Fruit fly (Drosophila melanogaster) whole organism, embryonic: ENCODE measurements around the gene CG7120.

Experiments used
- BEAF-32 ChIP-seq: fragments of 200-800 bp; sonication (Bioruptor generic); optimal IDR thresholded peaks from 3 replicates; lab custom pipeline; 2017; ENCODE audit warnings: missing biosample characterization, missing genetic modification characterization, mild to moderate bottlenecking, moderate library complexity, missing genetic modification reagents
- C15 ChIP-seq: fragments of 200-800 bp; sonication (Bioruptor generic); IDR thresholded peaks from 3 replicates; pipeline ENCODE4 v1.3.6; 2022; ENCODE audit warnings: missing biosample characterization, missing genetic modification characterization
- CG10462 ChIP-seq: fragments of 200-800 bp; sonication (Bioruptor generic); optimal IDR thresholded peaks from 2 replicates; lab custom pipeline; 2016; ENCODE audit warnings: missing biosample characterization, missing genetic modification characterization
- CG11560 ChIP-seq: fragments of 200-800 bp; sonication (Bioruptor generic); IDR thresholded peaks from 3 replicates; pipeline ENCODE4 v1.3.6; 2022; ENCODE audit warnings: missing biosample characterization, missing genetic modification characterization
- CG11723 ChIP-seq: fragments of 200-800 bp; sonication (Bioruptor generic); optimal IDR thresholded peaks from 2 replicates; lab custom pipeline; 2017; ENCODE audit warnings: missing biosample characterization, mild to moderate bottlenecking, missing genetic modification characterization
- CG12391 ChIP-seq: fragments of 200-800 bp; sonication (Bioruptor generic); optimal IDR thresholded peaks from 3 replicates; lab custom pipeline; 2018; ENCODE audit warnings: missing biosample characterization, mild to moderate bottlenecking, missing genetic modification characterization, moderate library complexity
- CG12659 ChIP-seq: fragments of 200-800 bp; sonication (Bioruptor generic); optimal IDR thresholded peaks from 3 replicates; lab custom pipeline; 2017; ENCODE audit warnings: mild to moderate bottlenecking, missing biosample characterization, missing genetic modification reagents, missing genetic modification characterization
- CG13287 ChIP-seq: fragments of 200-800 bp; sonication (Bioruptor generic); IDR thresholded peaks from 2 replicates; pipeline ENCODE4 v1.3.6; 2022; ENCODE audit warnings: missing biosample characterization, missing genetic modification characterization; ENCODE audit not compliant: partially characterized antibody
- CG13624 ChIP-seq: fragments of 200-800 bp; sonication (Bioruptor generic); optimal IDR thresholded peaks from 2 replicates; lab custom pipeline; 2016; ENCODE audit warnings: missing biosample characterization, missing genetic modification characterization
- CG15073 ChIP-seq: fragments of 200-800 bp; sonication (Bioruptor generic); optimal IDR thresholded peaks from 2 replicates; lab custom pipeline; 2016; ENCODE audit warnings: missing biosample characterization, missing genetic modification characterization
- CG15514 ChIP-seq: fragments of 200-800 bp; sonication (Bioruptor generic); optimal IDR thresholded peaks from 3 replicates; lab custom pipeline; 2017; ENCODE audit warnings: missing biosample characterization, missing genetic modification characterization, mild to moderate bottlenecking, moderate library complexity, missing genetic modification reagents
- CG1603 ChIP-seq: fragments of 200-800 bp; sonication (Bioruptor generic); optimal IDR thresholded peaks from 2 replicates; lab custom pipeline; 2019; ENCODE audit warnings: missing biosample characterization, mild to moderate bottlenecking, missing genetic modification characterization, moderate library complexity
- CG18011 ChIP-seq: fragments of 200-800 bp; sonication (Bioruptor generic); optimal IDR thresholded peaks from 2 replicates; lab custom pipeline; 2017; ENCODE audit warnings: missing biosample characterization, missing genetic modification characterization, mild to moderate bottlenecking, moderate library complexity, missing genotype
- CG18599 ChIP-seq: fragments of 200-800 bp; sonication (Bioruptor generic); optimal IDR thresholded peaks from 3 replicates; lab custom pipeline; 2017; ENCODE audit warnings: missing biosample characterization, missing genetic modification characterization, mild to moderate bottlenecking, moderate library complexity, missing genetic modification reagents
- CG2129 ChIP-seq: fragments of 200-800 bp; sonication (Bioruptor generic); IDR thresholded peaks from 2 replicates; pipeline ENCODE4 v1.3.6; 2022; ENCODE audit warnings: missing biosample characterization, missing genetic modification characterization; ENCODE audit not compliant: partially characterized antibody
- CG2712 ChIP-seq: fragments of 200-800 bp; optimal IDR thresholded peaks from 3 replicates; lab custom pipeline; 2019; ENCODE audit warnings: missing biosample characterization, mild to moderate bottlenecking, missing genetic modification characterization, moderate library complexity
- CG30020 ChIP-seq: fragments of 200-800 bp; optimal IDR thresholded peaks from 2 replicates; lab custom pipeline; 2019; ENCODE audit warnings: missing biosample characterization, mild to moderate bottlenecking, missing genetic modification characterization, moderate library complexity
- CG3065 ChIP-seq: fragments of 200-800 bp; sonication (Bioruptor generic); optimal IDR thresholded peaks from 2 replicates; lab custom pipeline; 2016; ENCODE audit warnings: missing biosample characterization, missing genetic modification characterization
- CG34224 ChIP-seq: fragments of 200-800 bp; sonication (Bioruptor generic); IDR thresholded peaks from 3 replicates; pipeline ENCODE4 v1.3.6; 2022; ENCODE audit warnings: missing biosample characterization, missing genetic modification characterization; ENCODE audit not compliant: partially characterized antibody
- CG4730 ChIP-seq: fragments of 200-800 bp; sonication (Bioruptor generic); IDR thresholded peaks from 2 replicates; pipeline ENCODE4 v1.3.6; 2022; ENCODE audit warnings: missing biosample characterization, missing genetic modification characterization
- CG7839 ChIP-seq: fragments of 200-800 bp; sonication (Bioruptor generic); optimal IDR thresholded peaks from 3 replicates; lab custom pipeline; 2018; ENCODE audit warnings: missing biosample characterization, mild to moderate bottlenecking, missing genetic modification characterization, moderate library complexity
- CG7987 ChIP-seq: fragments of 200-800 bp; sonication (Bioruptor generic); optimal IDR thresholded peaks from 2 replicates; lab custom pipeline; 2018; ENCODE audit warnings: missing biosample characterization, mild to moderate bottlenecking, missing genetic modification characterization, moderate library complexity
- CG9797 ChIP-seq: fragments of 200-800 bp; sonication (Bioruptor generic); optimal IDR thresholded peaks from 3 replicates; lab custom pipeline; 2018; ENCODE audit warnings: missing biosample characterization, mild to moderate bottlenecking, missing genetic modification characterization
- CHES-1-like ChIP-seq: fragments of 200-800 bp; sonication (Bioruptor generic); optimal IDR thresholded peaks from 2 replicates; lab custom pipeline; 2016; ENCODE audit warnings: missing biosample characterization, missing genetic modification characterization
- Camta ChIP-seq: fragments of 200-800 bp; sonication (Bioruptor generic); optimal IDR thresholded peaks from 2 replicates; lab custom pipeline; 2016; ENCODE audit warnings: missing biosample characterization, missing genetic modification characterization
- Deaf1 ChIP-seq: fragments of 200-800 bp; optimal IDR thresholded peaks from 3 replicates; lab custom pipeline; 2019; ENCODE audit warnings: missing biosample characterization, mild to moderate bottlenecking, missing genetic modification characterization, moderate library complexity
- HLH54F ChIP-seq: fragments of 200-800 bp; sonication (Bioruptor generic); optimal IDR thresholded peaks from 3 replicates; lab custom pipeline; 2016; ENCODE audit warnings: missing biosample characterization, missing genetic modification characterization
- HmgD ChIP-seq: fragments of 200-800 bp; sonication (Bioruptor generic); optimal IDR thresholded peaks from 3 replicates; lab custom pipeline; 2016; ENCODE audit warnings: missing biosample characterization, missing genetic modification characterization
- Hsf ChIP-seq: fragments of 200-800 bp; sonication (Bioruptor generic); optimal IDR thresholded peaks from 3 replicates; lab custom pipeline; 2016; ENCODE audit warnings: missing biosample characterization, missing genetic modification characterization
- Lhr ChIP-seq: fragments of 200-800 bp; sonication (Bioruptor generic); optimal IDR thresholded peaks from 3 replicates; lab custom pipeline; 2017; ENCODE audit warnings: mild to moderate bottlenecking, missing biosample characterization, missing genetic modification reagents, missing genetic modification characterization
- Myb ChIP-seq: fragments of 200-800 bp; sonication (Bioruptor generic); optimal IDR thresholded peaks from 2 replicates; lab custom pipeline; 2016; ENCODE audit warnings: missing biosample characterization, missing genetic modification characterization
- Nf-YB ChIP-seq: fragments of 200-800 bp; sonication (Bioruptor generic); optimal IDR thresholded peaks from 3 replicates; lab custom pipeline; 2019; ENCODE audit warnings: missing biosample characterization, mild to moderate bottlenecking, missing genetic modification characterization, moderate library complexity
- Opbp ChIP-seq: fragments of 200-800 bp; sonication (Bioruptor generic); IDR thresholded peaks from 3 replicates; pipeline ENCODE4 v1.3.6; 2022; ENCODE audit warnings: missing biosample characterization, missing genetic modification characterization; ENCODE audit not compliant: partially characterized antibody
- Scr ChIP-seq: fragments of 200-800 bp; sonication (Bioruptor generic); IDR thresholded peaks from 2 replicates; pipeline ENCODE4 v1.3.6; 2022; ENCODE audit warnings: missing biosample characterization, missing genetic modification characterization; ENCODE audit not compliant: partially characterized antibody
- bbx ChIP-seq: fragments of 200-800 bp; sonication (Bioruptor generic); IDR thresholded peaks from 2 replicates; pipeline ENCODE4 v1.3.6; 2022; ENCODE audit warnings: missing biosample characterization, missing genetic modification characterization; ENCODE audit not compliant: partially characterized antibody
- crp ChIP-seq, 2 experiments: fragments of 200-800 bp; sonication (Bioruptor generic); optimal IDR thresholded peaks; 2 replicates in 1 of 2; 3 replicates in 1 of 2; lab custom pipeline; 2017; ENCODE audit warnings: missing biosample characterization in 2 of 2, missing genetic modification characterization in 2 of 2, mild to moderate bottlenecking in 1 of 2, moderate library complexity in 1 of 2
- disco-r ChIP-seq: fragments of 200-800 bp; sonication (Bioruptor generic); optimal IDR thresholded peaks from 2 replicates; lab custom pipeline; 2016; ENCODE audit warnings: missing biosample characterization, missing genetic modification characterization
- eyg ChIP-seq: fragments of 200-800 bp; sonication (Bioruptor generic); optimal IDR thresholded peaks from 3 replicates; lab custom pipeline; 2016; ENCODE audit warnings: missing biosample characterization, missing genetic modification characterization
- hb ChIP-seq: fragments of 200-800 bp; sonication (Bioruptor generic); IDR thresholded peaks from 3 replicates; pipeline ENCODE4 v1.3.6; 2022; ENCODE audit warnings: missing biosample characterization, missing genetic modification characterization; ENCODE audit not compliant: partially characterized antibody
- jumu ChIP-seq: fragments of 200-800 bp; sonication (Bioruptor generic); optimal IDR thresholded peaks from 3 replicates; lab custom pipeline; 2016; ENCODE audit warnings: missing biosample characterization, missing genetic modification characterization
- ken ChIP-seq: fragments of 200-800 bp; sonication (Bioruptor generic); IDR thresholded peaks from 3 replicates; pipeline ENCODE4 v1.3.6; 2022; ENCODE audit warnings: missing biosample characterization, missing genetic modification characterization
- knrl ChIP-seq: fragments of 200-800 bp; sonication (Bioruptor generic); IDR thresholded peaks from 3 replicates; pipeline ENCODE4 v1.3.6; 2022; ENCODE audit warnings: missing biosample characterization, missing genetic modification characterization; ENCODE audit not compliant: partially characterized antibody
- pfk ChIP-seq: fragments of 200-800 bp; sonication (Bioruptor generic); optimal IDR thresholded peaks from 2 replicates; lab custom pipeline; 2018; ENCODE audit warnings: missing biosample characterization, mild to moderate bottlenecking, missing genetic modification characterization, moderate library complexity
- pros ChIP-seq: fragments of 200-800 bp; sonication (Bioruptor generic); optimal IDR thresholded peaks from 3 replicates; lab custom pipeline; 2019; ENCODE audit warnings: missing biosample characterization, mild to moderate bottlenecking, missing genetic modification characterization, moderate library complexity
- pzg ChIP-seq: fragments of 200-800 bp; sonication (Bioruptor generic); optimal IDR thresholded peaks from 3 replicates; lab custom pipeline; 2018; ENCODE audit warnings: missing biosample characterization, mild to moderate bottlenecking, missing genetic modification characterization, moderate library complexity
- shn ChIP-seq: fragments of 200-800 bp; sonication (Bioruptor generic); optimal IDR thresholded peaks from 3 replicates; lab custom pipeline; 2016; ENCODE audit warnings: missing biosample characterization, missing genetic modification characterization
- tgo ChIP-seq: fragments of 200-800 bp; sonication (Bioruptor generic); IDR thresholded peaks from 3 replicates; pipeline ENCODE4 v1.3.6; 2022; ENCODE audit warnings: missing biosample characterization, missing genetic modification characterization
- tll ChIP-seq, 2 experiments: fragments of 200-800 bp in 1 of 2; fragments of >200 bp in 1 of 2; sonication (Bioruptor generic) in 1 of 2; optimal IDR thresholded peaks; 2 replicates each; lab custom pipeline; 2017 to 2019; ENCODE audit warnings: missing biosample characterization in 2 of 2, missing genetic modification characterization in 2 of 2, mild to moderate bottlenecking in 1 of 2, moderate library complexity in 1 of 2
- z ChIP-seq: fragments of 200-800 bp; sonication (Bioruptor generic); IDR thresholded peaks from 3 replicates; pipeline ENCODE4 v1.3.6; 2022; ENCODE audit warnings: missing biosample characterization, missing genetic modification characterization
- zen ChIP-seq: fragments of 200-800 bp; sonication (Bioruptor generic); optimal IDR thresholded peaks from 3 replicates; lab custom pipeline; 2018; ENCODE audit warnings: missing biosample characterization, mild to moderate bottlenecking, missing genetic modification characterization, moderate library complexity

Gene CG7120

DNA sequence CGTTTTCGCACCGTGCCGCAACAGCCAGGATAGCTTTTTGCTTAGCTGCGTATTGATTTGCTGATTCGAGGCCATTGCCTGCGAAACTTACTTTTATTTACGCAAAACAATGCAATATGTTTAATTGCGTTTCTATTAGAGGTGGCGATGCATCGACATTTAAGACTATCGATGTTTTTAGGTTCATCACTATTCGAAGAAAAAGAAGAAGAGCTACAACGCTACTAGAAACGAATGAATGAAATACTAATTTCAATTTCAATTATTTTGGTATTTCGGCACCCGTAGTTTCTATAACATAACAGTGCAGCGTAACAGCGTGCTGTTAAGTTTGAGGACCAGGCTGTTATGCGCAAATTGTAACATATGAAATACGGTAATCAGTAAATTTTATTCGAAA, 9.3 kb downstream of the CG7120 start, which contains the start of the genes Tpt, mkg-p and CG13667 (continued):
- TF ChIP-seq CG13624 (GFP tag; lab: Kevin White, UChicago) (peak; percentile 58), Deaf1 (no peak), CG9797 (peak; percentile 82), CG7839 (tag; lab: Kevin White, UChicago) (no peak), pros (GFP tag; lab: Kevin White, UChicago) (no peak), CG2129 (peak; percentile 64), C15 (GFP tag; lab: Robert Waterston, UW) (no peak), hb (peak; percentile 71), CG12659 (GFP tag; lab: Kevin White, UChicago) (peak; percentile 82), Hsf (no peak), Myb (peak; percentile 33), CG34224 (GFP tag; lab: Robert Waterston, UW) (peak; percentile 81), jumu (GFP tag; lab: Kevin White, UChicago) (peak; percentile 21), eyg (no peak), CG11560 (tag; lab: Robert Waterston, UW) (peak; percentile 72; the same call in 1 of the 3 replicates), Opbp (GFP tag; lab: Robert Waterston, UW) (peak; percentile 89), HmgD (GFP tag; lab: Kevin White, UChicago) (peak; percentile 49), CG15514 (GFP tag; lab: Kevin White, UChicago) (peak; percentile 66), CG30020 (peak; percentile 74), CG12391 (peak; percentile 26), CG13287 (GFP tag; lab: Robert Waterston, UW) (peak; percentile 94), Scr (GFP tag; lab: Robert Waterston, UW) (peak; percentile 84), Nf-YB (GFP tag; lab: Kevin White, UChicago) (peak; percentile 7), Lhr (GFP tag; lab: Kevin White, UChicago) (peak; percentile 16), Camta (GFP tag; lab: Kevin White, UChicago) (no peak), zen (tag; lab: Kevin White, UChicago) (peak; percentile 43), CG18599 (no peak), HLH54F (GFP tag; lab: Kevin White, UChicago) (peak; percentile 17), CG11723 (no peak), tgo (GFP tag; lab: Robert Waterston, UW) (no peak), bbx (GFP tag; lab: Robert Waterston, UW) (peak; percentile 91), knrl (peak; percentile 83), BEAF-32 (GFP tag; lab: Kevin White, UChicago) (peak; percentile 88), CHES-1-like (GFP tag; lab: Kevin White, UChicago) (peak; percentile 81), CG1603 (peak; percentile 97), pfk (peak; percentile 85), CG10462 (GFP tag; lab: Kevin White, UChicago) (no peak)

DNA sequence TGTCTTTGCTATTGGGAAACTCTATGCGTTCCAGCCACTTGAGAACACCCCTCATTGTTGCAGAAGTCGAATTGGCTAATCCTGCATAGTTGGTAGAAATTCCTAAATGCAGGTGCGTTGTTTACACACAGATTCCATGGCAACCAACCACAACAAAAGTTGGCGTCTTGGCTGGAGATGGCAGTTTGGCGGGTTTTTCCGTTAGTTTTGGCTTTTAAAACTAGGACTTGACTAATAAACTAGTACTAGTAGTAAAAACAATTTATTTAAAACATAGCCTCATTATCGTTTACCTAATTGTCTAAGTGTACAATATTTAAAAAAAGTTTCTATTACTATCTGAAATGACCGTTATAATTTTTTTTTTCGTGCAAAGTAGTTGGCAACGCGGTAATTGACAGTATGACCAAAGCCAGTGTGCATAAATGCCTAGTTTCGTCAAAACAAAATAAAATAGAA, 15.7 kb downstream of the CG7120 start, which contains the start of gene Exo70:
Gene Exo70 (plus strand): TSS at position 413 of the 459 bp plus-strand sequence.
- TF ChIP-seq CG4730 (GFP tag; lab: Robert Waterston, UW) (no peak), disco-r (GFP tag; lab: Kevin White, UChicago) (no peak), pzg (peak; percentile 51), CG18011 (no peak), CG3065 (GFP tag; lab: Kevin White, UChicago) (no peak), z (GFP tag; lab: Robert Waterston, UW) (no peak), CG15073 (GFP tag; lab: Kevin White, UChicago) (no peak), CG2712 (tag; lab: Kevin White, UChicago) (peak; percentile 13), shn (no peak), tll (GFP tag; optimal IDR thresholded peaks at IDR 0.05; lab: Kevin White, UChicago) (peak in 1 of 2 experiments; percentile 47), crp (GFP tag; optimal IDR thresholded peaks at IDR 0.05; lab: Kevin White, UChicago) (no peak), CG13287 (GFP tag; lab: Robert Waterston, UW) (peak; percentile 28; the same call in 1 of the 2 replicates), CG7987 (GFP tag; lab: Kevin White, UChicago) (no peak), Scr (GFP tag; lab: Robert Waterston, UW) (no peak), ken (GFP tag; lab: Robert Waterston, UW) (no peak)
